Worm (Caenorhabditis elegans): ENCODE results near the gene C25F9.15.

The C25F9.15 gene

DNA sequence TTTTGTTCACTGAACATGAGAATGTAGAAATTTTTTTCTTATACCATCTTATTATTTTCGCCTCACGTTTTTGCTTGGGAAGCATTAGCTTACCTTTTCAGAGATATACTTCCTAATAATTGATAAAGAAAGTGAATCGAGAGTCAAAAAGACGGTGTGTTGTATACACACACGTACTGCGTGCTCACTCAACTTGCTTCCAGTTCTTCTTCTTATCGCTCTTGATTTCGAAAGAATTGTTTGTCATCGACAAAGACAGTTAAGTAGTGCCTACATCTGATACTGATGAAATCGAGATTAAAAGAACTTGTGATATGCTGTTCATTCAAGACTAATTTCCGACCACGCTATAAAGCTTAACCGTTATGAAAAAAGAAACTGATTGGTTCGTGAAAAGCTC lies 7.3 kb upstream of the C25F9.15 start, which contains the start of gene C25F9.5:
C25F9.5 (minus strand) TSS at position 195 of the 400 bp plus-strand sequence.
- TF ChIP-seq R02D3.7 (tag; optimal IDR thresholded peaks at IDR 0.05) (no peak), snpc-1.2 (GFP tag; IDR thresholded peaks at IDR 0.05) (no peak), Y48G9A.11 (GFP tag; IDR thresholded peaks at IDR 0.05) (no peak), dmd-6 (GFP tag; IDR thresholded peaks at IDR 0.05) (peak; percentile 53; the same call in 1 of the 2 replicates), T20F7.1 (GFP tag; optimal IDR thresholded peaks at IDR 0.05) (no peak), nhr-111 (GFP tag; optimal IDR thresholded peaks at IDR 0.05) (no peak), Y75B8A.6 (GFP tag; IDR thresholded peaks at IDR 0.05) (no peak), pha-4 (GFP tag; IDR thresholded peaks at IDR 0.05) (no peak), pha-4 (tag; optimal IDR thresholded peaks at IDR 0.05) (no peak), pqm-1 (tag; optimal IDR thresholded peaks at IDR 0.05) (peak; percentile 87), dve-1 (tag; optimal IDR thresholded peaks at IDR 0.05; ENCODE audit: insufficient read depth) (peak; percentile 56), F49E8.2 (tag; optimal IDR thresholded peaks at IDR 0.05; ENCODE audit: borderline replicate concordance) (no peak), spr-3 (GFP tag; optimal IDR thresholded peaks at IDR 0.05) (no peak), mxl-2 (GFP tag; conservative IDR thresholded peaks at IDR 0.05) (no peak), zip-2 (tag; optimal IDR thresholded peaks at IDR 0.05) (no peak), hmg-1.1 (GFP tag; IDR thresholded peaks at IDR 0.05) (no peak), hlh-11 (tag; optimal IDR thresholded peaks at IDR 0.05) (peak; percentile 48), set-16 (GFP tag; IDR thresholded peaks at IDR 0.05) (no peak), lin-39 (tag; optimal IDR thresholded peaks at IDR 0.05) (no peak), F44E2.7 (GFP tag; IDR thresholded peaks at IDR 0.05) (no peak), attf-4 (tag; optimal IDR thresholded peaks at IDR 0.05) (no peak), nhr-28 (tag; optimal IDR thresholded peaks at IDR 0.05) (peak; percentile 47), duxl-1 (tag; optimal IDR thresholded peaks at IDR 0.05; ENCODE audit: poor library complexity) (peak; percentile 12), snpc-4 (tag; optimal IDR thresholded peaks at IDR 0.05) (no peak), jun-1 (tag; optimal IDR thresholded peaks at IDR 0.05) (no peak), nhr-102 (tag; optimal IDR thresholded peaks at IDR 0.05) (no peak), F37D6.2 (tag; optimal IDR thresholded peaks at IDR 0.05) (no peak), nhr-25 (tag; optimal IDR thresholded peaks at IDR 0.05; ENCODE audit: borderline replicate concordance, insufficient read depth) (no peak), skn-1 (tag; optimal IDR thresholded peaks at IDR 0.05) (no peak), nhr-6 (tag; optimal IDR thresholded peaks at IDR 0.05) (no peak), Y5F2A.4 (GFP tag; optimal IDR thresholded peaks at IDR 0.05) (no peak), zfp-3 (GFP tag; conservative IDR thresholded peaks at IDR 0.05) (no peak), nhr-10 (tag; optimal IDR thresholded peaks at IDR 0.05) (no peak), tra-1 (GFP tag; IDR thresholded peaks at IDR 0.05) (no peak), nhr-76 (tag; optimal IDR thresholded peaks at IDR 0.05) (no peak), mxl-3 (GFP tag; optimal IDR thresholded peaks at IDR 0.05) (no peak), ceh-28 (tag; optimal IDR thresholded peaks at IDR 0.05) (no peak), daf-16 (GFP tag; optimal IDR thresholded peaks at IDR 0.05) (no peak), daf-16 (tag; optimal IDR thresholded peaks at IDR 0.05) (peak; percentile 66), madf-9 (GFP tag; conservative IDR thresholded peaks at IDR 0.05) (no peak)

DNA sequence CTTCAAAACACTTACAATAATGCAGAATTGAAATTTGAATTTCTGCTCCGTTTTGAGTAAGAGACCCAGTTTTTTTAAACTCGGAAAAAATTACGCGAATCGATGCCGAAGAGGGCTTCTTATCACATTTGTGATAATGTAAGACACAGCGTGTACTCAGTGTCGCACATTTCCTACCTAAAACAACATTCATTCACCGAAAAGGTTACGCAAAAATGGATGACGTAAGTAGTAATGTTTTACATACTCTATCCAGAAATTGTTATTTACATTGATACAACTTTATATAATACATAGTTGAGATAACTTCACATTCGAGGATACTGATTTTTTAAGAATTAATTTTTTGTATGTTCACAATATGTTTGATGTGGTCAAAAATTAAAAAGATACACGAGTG lies 1.5 kb upstream of the C25F9.15 start, which contains the start of the genes C25F9.4 and C25F9.9:
C25F9.4 (minus strand) TSS at position 101 of the 400 bp plus-strand sequence.
C25F9.9 (plus strand) TSS at position 137 of the 400 bp plus-strand sequence.
- TF ChIP-seq nhr-28 (tag; optimal IDR thresholded peaks at IDR 0.05): peak; percentile 20
- no peak for TF ChIP-seq hlh-30 (tag; optimal IDR thresholded peaks at IDR 0.05; ENCODE audit: insufficient read depth)
- no peak for TF ChIP-seq daf-16 (GFP tag; optimal IDR thresholded peaks at IDR 0.05)
- peak; percentile 27 for TF ChIP-seq daf-16 (tag; optimal IDR thresholded peaks at IDR 0.05)
- TF ChIP-seq zfp-3 (GFP tag; conservative IDR thresholded peaks at IDR 0.05): no peak
- TF ChIP-seq dmd-6 (GFP tag; IDR thresholded peaks at IDR 0.05): peak; percentile 36; the same call in 1 of the 2 replicates
- TF ChIP-seq pqm-1 (tag; optimal IDR thresholded peaks at IDR 0.05): peak; percentile 41
- TF ChIP-seq nhr-237 (tag; optimal IDR thresholded peaks at IDR 0.05): no peak
- peak in 1 of 2 experiments; percentile 29 for TF ChIP-seq unc-62 (GFP tag; optimal IDR thresholded peaks at IDR 0.05 in 1 of 2)
- no peak for TF ChIP-seq unc-62 (tag; optimal IDR thresholded peaks at IDR 0.05)

Measured in whole organism, L4 larva.